Worm (Caenorhabditis elegans): ENCODE measurements around the gene srw-138.

The srw-138 gene

ce11 chrV:2999736-3000135, 36.9 kb upstream of the srw-138 start, which contains the start of gene srw-119:
srw-119 (minus strand) TSS chrV:2999836.
- TF ChIP-seq lim-6 (tag; optimal IDR thresholded peaks at IDR 0.05), result no peak
- TF ChIP-seq pat-9 (tag; optimal IDR thresholded peaks at IDR 0.05), result no peak
- TF ChIP-seq sdc-2 (tag; optimal IDR thresholded peaks at IDR 0.05), result no peak
- TF ChIP-seq ztf-16 (tag; optimal IDR thresholded peaks at IDR 0.05), result no peak
- no peak for TF ChIP-seq pax-1 (tag; optimal IDR thresholded peaks at IDR 0.05)
- TF ChIP-seq hlh-15 (tag; optimal IDR thresholded peaks at IDR 0.05), result no peak
- TF ChIP-seq mec-3 (tag; optimal IDR thresholded peaks at IDR 0.05; ENCODE audit: borderline replicate concordance), result no peak
- no peak for TF ChIP-seq lin-11 (tag; optimal IDR thresholded peaks at IDR 0.05)
- no peak for TF ChIP-seq K02D7.2 (tag; optimal IDR thresholded peaks at IDR 0.05)
- TF ChIP-seq sox-4 (tag; optimal IDR thresholded peaks at IDR 0.05), result no peak
- TF ChIP-seq zip-5 (tag; optimal IDR thresholded peaks at IDR 0.05), result no peak
- no peak for TF ChIP-seq gmeb-2 (tag; optimal IDR thresholded peaks at IDR 0.05)
- TF ChIP-seq ceh-48 (tag; optimal IDR thresholded peaks at IDR 0.05), result no peak
- TF ChIP-seq ceh-14 (tag; optimal IDR thresholded peaks at IDR 0.05), result no peak

- TF ChIP-seq dmd-4 (tag; optimal IDR thresholded peaks at IDR 0.05; ENCODE audit: borderline replicate concordance) (no peak), unc-42 (tag; optimal IDR thresholded peaks at IDR 0.05) (no peak), sox-2 (GFP tag; IDR thresholded peaks at IDR 0.05) (no peak), madf-2 (tag; optimal IDR thresholded peaks at IDR 0.05) (no peak), hlh-30 (tag; optimal IDR thresholded peaks at IDR 0.05; ENCODE audit: insufficient read depth) (no peak), elt-2 (tag; optimal IDR thresholded peaks at IDR 0.05) (no peak), pag-3 (tag; optimal IDR thresholded peaks at IDR 0.05; ENCODE audit: borderline replicate concordance) (no peak), ceh-19 (GFP tag; optimal IDR thresholded peaks at IDR 0.05) (no peak), K09A11.1 (tag; optimal IDR thresholded peaks at IDR 0.05; ENCODE audit: insufficient read depth) (no peak), ceh-48 (tag; optimal IDR thresholded peaks at IDR 0.05) (no peak), sdc-2 (tag; optimal IDR thresholded peaks at IDR 0.05) (no peak), lim-6 (tag; optimal IDR thresholded peaks at IDR 0.05) (no peak), pros-1 (tag; optimal IDR thresholded peaks at IDR 0.05) (no peak), ceh-45 (GFP tag; IDR thresholded peaks at IDR 0.05) (no peak), syd-9 (tag; optimal IDR thresholded peaks at IDR 0.05) (no peak)
These were observed 33.2 kb upstream of the srw-138 start, which contains the start of gene srw-120 for ce11 chrV:2996105-2996504. srw-120 (minus strand) TSS chrV:2996205.

- no peak for TF ChIP-seq nhr-11 (tag; optimal IDR thresholded peaks at IDR 0.05)
- no peak for TF ChIP-seq pha-2 (tag; optimal IDR thresholded peaks at IDR 0.05)
- no peak for TF ChIP-seq zip-5 (tag; optimal IDR thresholded peaks at IDR 0.05)
- TF ChIP-seq hlh-6 (tag; optimal IDR thresholded peaks at IDR 0.05), result no peak
- TF ChIP-seq ttx-3 (tag; optimal IDR thresholded peaks at IDR 0.05), result no peak
- no peak for TF ChIP-seq fkh-10 (GFP tag; optimal IDR thresholded peaks at IDR 0.05)
- TF ChIP-seq hlh-8 (tag; optimal IDR thresholded peaks at IDR 0.05), result no peak
- no peak for TF ChIP-seq T23F11.4 (GFP tag; optimal IDR thresholded peaks at IDR 0.05)
- TF ChIP-seq npax-4 (tag; optimal IDR thresholded peaks at IDR 0.05), result no peak
- no peak for TF ChIP-seq unc-42 (tag; optimal IDR thresholded peaks at IDR 0.05)
- TF ChIP-seq hlh-13 (GFP tag; optimal IDR thresholded peaks at IDR 0.05), result no peak
- no peak for TF ChIP-seq rnt-1 (tag; optimal IDR thresholded peaks at IDR 0.05)
- no peak for TF ChIP-seq che-1 (tag; optimal IDR thresholded peaks at IDR 0.05)
These were observed 31.0 kb upstream of the srw-138 start, which contains the start of gene srw-115 for ce11 chrV:2993816-2994215. srw-115 (minus strand) TSS chrV:2993916.

- TF ChIP-seq rnt-1 (tag; optimal IDR thresholded peaks at IDR 0.05) (no peak), fkh-6 (tag; optimal IDR thresholded peaks at IDR 0.05) (no peak), ceh-31 (tag; optimal IDR thresholded peaks at IDR 0.05) (no peak), fax-1 (tag; optimal IDR thresholded peaks at IDR 0.05) (no peak), ceh-19 (GFP tag; optimal IDR thresholded peaks at IDR 0.05) (no peak), unc-3 (GFP tag; conservative IDR thresholded peaks at IDR 0.05) (no peak), unc-3 (tag; optimal IDR thresholded peaks at IDR 0.05) (no peak), dmd-4 (tag; optimal IDR thresholded peaks at IDR 0.05; ENCODE audit: borderline replicate concordance) (no peak), ceh-2 (tag; optimal IDR thresholded peaks at IDR 0.05) (no peak)
These were observed 29.2 kb upstream of the srw-138 start for ce11 chrV:2992060-2992459.
